Worm (Caenorhabditis elegans) whole organism, early embryonic: ENCODE measurements around the gene nhr-226.

Source experiments
- B0310.2 ChIP-seq: sonication (generic microtip); optimal IDR thresholded peaks from 2 replicates; lab custom pipeline; 2016; ENCODE audit warnings: mild to moderate bottlenecking, missing genetic modification characterization, missing compliant biosample characterization
- F13C5.2 ChIP-seq: sonication (generic microtip); optimal IDR thresholded peaks from 2 replicates; lab custom pipeline; 2017; ENCODE audit warnings: mild to moderate bottlenecking, missing genetic modification characterization, inconsistent platforms, missing compliant biosample characterization
- aly-1 ChIP-seq: sonication (generic microtip); optimal IDR thresholded peaks from 2 replicates; lab custom pipeline; 2016; ENCODE audit warnings: missing genetic modification characterization, missing compliant biosample characterization
- ama-1 ChIP-seq: fragments of 150-350 bp; optimal IDR thresholded peaks from 2 replicates; lab custom pipeline; 2014
- ceh-13 ChIP-seq: fragments of 200-800 bp; sonication (Bioruptor generic); optimal IDR thresholded peaks from 2 replicates; lab custom pipeline; 2018; ENCODE audit warnings: mild to moderate bottlenecking, missing genetic modification characterization, missing compliant biosample characterization
- ceh-36 ChIP-seq: sonication (generic microtip); optimal IDR thresholded peaks from 2 replicates; lab custom pipeline; 2016; ENCODE audit warnings: missing genetic modification characterization, inconsistent platforms, missing compliant biosample characterization
- ets-7 ChIP-seq: sonication (generic microtip); optimal IDR thresholded peaks from 2 replicates; lab custom pipeline; 2016; ENCODE audit warnings: missing genotype, missing genetic modification characterization, missing compliant biosample characterization
- flt-1 ChIP-seq: fragments of 200-800 bp; sonication (Bioruptor generic); IDR thresholded peaks from 2 replicates; pipeline ENCODE4 v1.3.6; 2022; ENCODE audit warnings: missing genetic modification characterization, missing compliant biosample characterization
- hmbx-1 ChIP-seq: sonication (generic microtip); optimal IDR thresholded peaks from 2 replicates; lab custom pipeline; 2016; ENCODE audit warnings: mild to moderate bottlenecking, missing genetic modification characterization, missing compliant biosample characterization
- hmg-4 ChIP-seq: fragments of 200-800 bp; sonication (Bioruptor generic); optimal IDR thresholded peaks from 2 replicates; lab custom pipeline; 2018; ENCODE audit warnings: mild to moderate bottlenecking, missing genetic modification characterization, missing compliant biosample characterization
- hnd-1 ChIP-seq: sonication (generic microtip); optimal IDR thresholded peaks from 2 replicates; lab custom pipeline; 2016; ENCODE audit warnings: missing genetic modification characterization, missing compliant biosample characterization
- pes-1 ChIP-seq: fragments of 200-800 bp; sonication (Bioruptor generic); IDR thresholded peaks from 2 replicates; pipeline ENCODE4 v1.3.6; 2022; ENCODE audit warnings: missing genetic modification reagents, missing genetic modification characterization, missing compliant biosample characterization
- scrt-1 ChIP-seq: fragments of 200-800 bp; sonication (Bioruptor generic); IDR thresholded peaks from 2 replicates; pipeline ENCODE4 v1.3.6; 2022; ENCODE audit warnings: missing genetic modification characterization, missing compliant biosample characterization
- sea-1 ChIP-seq: fragments of 200-800 bp; sonication (Bioruptor generic); conservative IDR thresholded peaks from 2 replicates; pipeline ENCODE4 v1.3.6; 2022; ENCODE audit warnings: missing genetic modification characterization, missing compliant biosample characterization
- tbx-11 ChIP-seq: fragments of 200-800 bp; sonication (Bioruptor generic); IDR thresholded peaks from 2 replicates; pipeline ENCODE4 v1.3.6; 2022; ENCODE audit warnings: missing genetic modification characterization, missing compliant biosample characterization
- tbx-37 ChIP-seq: fragments of 200-800 bp; sonication (Bioruptor generic); conservative IDR thresholded peaks from 2 replicates; pipeline ENCODE4 v1.3.6; 2022; ENCODE audit warnings: missing genetic modification reagents, missing genetic modification characterization, missing compliant biosample characterization
- tra-4 ChIP-seq: sonication (generic microtip); optimal IDR thresholded peaks from 2 replicates; lab custom pipeline; 2017; ENCODE audit warnings: missing genetic modification characterization, missing compliant biosample characterization

nhr-226 gene

DNA sequence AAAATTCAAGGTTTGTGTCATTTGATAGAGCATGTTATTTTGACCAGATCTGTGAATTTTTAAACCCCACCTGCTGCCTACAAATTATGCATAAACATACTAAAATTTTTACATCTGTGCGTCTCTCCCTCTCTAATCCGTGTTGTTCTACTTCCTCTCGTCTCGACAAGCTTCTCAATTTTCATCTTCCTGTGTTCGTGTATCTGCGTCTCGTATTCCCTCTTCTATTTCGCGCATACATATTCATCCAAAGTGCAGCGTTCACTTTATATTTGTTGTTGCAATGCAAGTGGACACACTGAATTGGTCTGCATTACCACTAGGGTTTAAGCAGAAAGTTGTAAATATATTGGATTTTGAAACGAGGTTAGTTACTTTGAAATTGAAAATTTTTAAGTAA is 16.1 kb upstream of the nhr-226 start, which contains the start of gene fbxa-137:
Gene fbxa-137, plus strand, starts transcription at position 274 of the 400 bp plus-strand sequence.
- TF ChIP-seq pes-1 (GFP tag; lab: Robert Waterston, UW): no peak
- TF ChIP-seq ceh-36 (tag; lab: Kevin White, UChicago): no peak
- no peak for TF ChIP-seq scrt-1 (GFP tag; lab: Robert Waterston, UW)
- no peak for TF ChIP-seq tbx-11 (GFP tag; lab: Robert Waterston, UW)
- no peak for TF ChIP-seq ama-1 (lab: Kevin White, UChicago)

DNA sequence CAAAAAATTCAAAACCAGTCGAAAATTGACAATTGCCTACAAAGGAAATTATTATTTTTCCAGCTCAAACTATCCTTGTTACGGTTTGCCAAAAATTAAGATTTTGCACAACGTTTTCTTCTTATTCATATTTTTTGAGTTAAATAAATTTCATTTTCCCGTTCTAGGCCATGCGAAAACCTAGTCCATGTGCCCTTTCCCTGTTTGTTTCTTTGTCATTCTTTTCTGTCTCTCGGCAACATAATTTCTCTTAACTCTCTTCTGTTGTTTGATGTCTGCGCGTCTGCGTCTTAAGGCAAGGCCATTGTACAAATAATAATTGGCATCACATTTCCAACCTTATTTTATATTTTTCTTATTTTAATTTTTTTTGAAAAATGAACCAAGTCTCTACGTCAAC is 13.2 kb upstream of the nhr-226 start, which contains the start of gene nhr-228:
Gene nhr-228, plus strand, starts transcription at position 261 of the 400 bp plus-strand sequence.
- TF ChIP-seq scrt-1 (GFP tag; lab: Robert Waterston, UW) (no peak), ama-1 (lab: Kevin White, UChicago) (no peak), aly-1 (no peak), hmg-4 (GFP tag; lab: Kevin White, UChicago) (no peak), pes-1 (GFP tag; lab: Robert Waterston, UW) (no peak), tbx-11 (GFP tag; lab: Robert Waterston, UW) (no peak), flt-1 (GFP tag; lab: Robert Waterston, UW) (no peak), tra-4 (tag; lab: Kevin White, UChicago) (no peak), ets-7 (no peak), sea-1 (GFP tag; lab: Robert Waterston, UW) (no peak), ceh-36 (tag; lab: Kevin White, UChicago) (no peak), ceh-13 (no peak), hnd-1 (tag; lab: Kevin White, UChicago) (no peak), hmbx-1 (no peak), tbx-37 (GFP tag; lab: Robert Waterston, UW) (no peak), F13C5.2 (tag; lab: Kevin White, UChicago) (no peak), B0310.2 (no peak)

- no peak for TF ChIP-seq tbx-37 (GFP tag; lab: Robert Waterston, UW)
Observed at ce11 chrV:2285107-2285506, 9.6 kb upstream of the nhr-226 start, which contains the start of gene nhr-227. TSS of gene nhr-227 (plus strand) at chrV:2285432.

DNA sequence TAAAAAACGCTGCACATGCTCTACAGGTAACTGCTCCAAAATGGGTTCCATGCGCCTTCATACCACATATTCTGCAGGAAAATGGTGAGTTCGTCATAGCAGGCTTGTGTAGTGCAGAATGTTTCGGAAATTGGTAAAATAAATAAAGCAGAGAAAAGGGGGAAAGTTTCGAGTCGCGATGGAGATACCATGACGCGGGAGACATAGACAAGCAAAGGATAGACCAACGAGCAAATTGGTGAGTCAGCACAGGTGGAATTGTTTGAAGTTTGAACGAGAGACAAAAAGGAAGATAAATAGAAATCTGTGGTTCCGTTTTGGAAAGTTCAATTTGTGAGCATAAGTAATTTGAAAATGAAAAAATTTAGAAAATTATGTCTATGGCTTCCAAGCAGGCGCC is 4.3 kb upstream of the nhr-226 start, which contains the start of gene nhr-225:
Gene nhr-225, minus strand, starts transcription at position 146 of the 400 bp plus-strand sequence.
- no peak for TF ChIP-seq sea-1 (GFP tag; lab: Robert Waterston, UW)
- TF ChIP-seq tbx-37 (GFP tag; lab: Robert Waterston, UW): no peak
- TF ChIP-seq tbx-11 (GFP tag; lab: Robert Waterston, UW): no peak
- no peak for TF ChIP-seq B0310.2
- TF ChIP-seq hmbx-1: no peak
- TF ChIP-seq hmg-4 (GFP tag; lab: Kevin White, UChicago): no peak
- no peak for TF ChIP-seq pes-1 (GFP tag; lab: Robert Waterston, UW)
- TF ChIP-seq ceh-13: no peak
- no peak for TF ChIP-seq ama-1 (lab: Kevin White, UChicago)
- TF ChIP-seq ets-7: no peak

ce11 chrV:2292240-2292639 is 2.4 kb upstream of the nhr-226 start, which contains the start of gene nhr-115:
TSS of gene nhr-115 (plus strand) at chrV:2292540.
- TF ChIP-seq F13C5.2 (tag; lab: Kevin White, UChicago) (no peak), scrt-1 (GFP tag; lab: Robert Waterston, UW) (no peak), aly-1 (no peak), tbx-37 (GFP tag; lab: Robert Waterston, UW) (no peak), ets-7 (no peak), sea-1 (GFP tag; lab: Robert Waterston, UW) (no peak), ama-1 (lab: Kevin White, UChicago) (no peak), B0310.2 (no peak), tra-4 (tag; lab: Kevin White, UChicago) (no peak), ceh-36 (tag; lab: Kevin White, UChicago) (no peak), pes-1 (GFP tag; lab: Robert Waterston, UW) (no peak), hnd-1 (tag; lab: Kevin White, UChicago) (no peak), hmbx-1 (no peak), tbx-11 (GFP tag; lab: Robert Waterston, UW) (no peak), ceh-13 (no peak), flt-1 (GFP tag; lab: Robert Waterston, UW) (no peak), hmg-4 (GFP tag; lab: Kevin White, UChicago) (no peak)

DNA sequence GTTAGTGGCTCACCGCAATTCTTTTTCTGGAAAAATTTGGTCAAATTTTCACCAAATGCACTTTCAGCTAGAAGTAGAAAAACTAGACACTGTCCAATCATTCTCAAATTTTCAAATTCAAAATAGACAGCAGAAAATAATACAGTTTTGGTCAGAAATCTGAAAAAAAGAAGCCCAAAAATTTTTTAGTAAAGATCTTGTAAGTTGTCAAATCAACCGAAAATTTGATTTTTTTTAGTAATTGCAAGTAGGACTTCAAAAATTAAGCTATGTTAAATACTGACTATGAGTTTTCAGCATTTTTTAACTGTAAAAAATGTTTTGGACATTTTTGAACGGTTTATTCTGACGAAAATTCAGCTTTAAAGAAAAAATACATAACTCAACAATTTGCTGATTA is 6.2 kb downstream of the nhr-226 start, which contains the start of gene Y19D10B.8:
Gene Y19D10B.8, minus strand, starts transcription at position 101 of the 400 bp plus-strand sequence.
- TF ChIP-seq pes-1 (GFP tag; lab: Robert Waterston, UW) (no peak), scrt-1 (GFP tag; lab: Robert Waterston, UW) (no peak), hmbx-1 (no peak), ets-7 (no peak), F13C5.2 (tag; lab: Kevin White, UChicago) (no peak), aly-1 (no peak), ceh-13 (no peak), flt-1 (GFP tag; lab: Robert Waterston, UW) (no peak), hmg-4 (GFP tag; lab: Kevin White, UChicago) (no peak), ceh-36 (tag; lab: Kevin White, UChicago) (no peak), B0310.2 (no peak), tbx-11 (GFP tag; lab: Robert Waterston, UW) (no peak), tbx-37 (GFP tag; lab: Robert Waterston, UW) (no peak), tra-4 (tag; lab: Kevin White, UChicago) (no peak), ama-1 (lab: Kevin White, UChicago) (no peak)

- TF ChIP-seq B0310.2: no peak
- no peak for TF ChIP-seq ceh-13
- no peak for TF ChIP-seq scrt-1 (GFP tag; lab: Robert Waterston, UW)
- no peak for TF ChIP-seq flt-1 (GFP tag; lab: Robert Waterston, UW)
- TF ChIP-seq F13C5.2 (tag; lab: Kevin White, UChicago): no peak
- TF ChIP-seq hmbx-1: no peak
- TF ChIP-seq hmg-4 (GFP tag; lab: Kevin White, UChicago): no peak
- TF ChIP-seq sea-1 (GFP tag; lab: Robert Waterston, UW): no peak
- TF ChIP-seq ceh-36 (tag; lab: Kevin White, UChicago): no peak
- TF ChIP-seq tbx-37 (GFP tag; lab: Robert Waterston, UW): no peak
- no peak for TF ChIP-seq tbx-11 (GFP tag; lab: Robert Waterston, UW)
- TF ChIP-seq pes-1 (GFP tag; lab: Robert Waterston, UW): no peak
- no peak for TF ChIP-seq ets-7
- no peak for TF ChIP-seq ama-1 (lab: Kevin White, UChicago)
- no peak for TF ChIP-seq tra-4 (tag; lab: Kevin White, UChicago)
Observed at ce11 chrV:2303775-2304174, 9.1 kb downstream of the nhr-226 start, which contains the start of gene irld-15. TSS of gene irld-15 (minus strand) at chrV:2303875.
